Fruit fly (Drosophila melanogaster) whole organism, embryonic: ENCODE data around the gene ninaC.

ENCODE experiments used
- Atf6 ChIP-seq: fragments of 200-800 bp; sonication (Bioruptor generic); IDR thresholded peaks from 2 replicates; pipeline ENCODE4 v1.3.6; 2022; ENCODE audit warnings: missing biosample characterization, missing genetic modification characterization
- B-H2 ChIP-seq: fragments of 200-800 bp; sonication (Bioruptor generic); optimal IDR thresholded peaks from 2 replicates; lab custom pipeline; 2018; ENCODE audit warnings: missing biosample characterization, mild to moderate bottlenecking, missing genetic modification characterization
- Blimp-1 ChIP-seq: fragments of 200-800 bp; sonication (Bioruptor generic); optimal IDR thresholded peaks from 3 replicates; lab custom pipeline; 2018; ENCODE audit warnings: missing biosample characterization, missing genetic modification characterization, mild to moderate bottlenecking, moderate library complexity, missing genetic modification reagents
- CG10321 ChIP-seq: fragments of 200-800 bp; sonication (Bioruptor generic); IDR thresholded peaks from 2 replicates; pipeline ENCODE4 v1.3.6; 2022; ENCODE audit warnings: missing biosample characterization, missing genetic modification characterization
- CG11085 ChIP-seq: fragments of 200-800 bp; sonication (Bioruptor generic); IDR thresholded peaks from 2 replicates; pipeline ENCODE4 v1.3.6; 2022; ENCODE audit warnings: missing biosample characterization, missing genetic modification characterization
- CG11398 ChIP-seq: fragments of 200-800 bp; sonication (Bioruptor generic); optimal IDR thresholded peaks from 2 replicates; lab custom pipeline; 2016; ENCODE audit warnings: missing biosample characterization, missing genetic modification characterization
- CG12071 ChIP-seq: fragments of 200-800 bp; sonication (Bioruptor generic); optimal IDR thresholded peaks from 3 replicates; lab custom pipeline; 2018; ENCODE audit warnings: missing biosample characterization, mild to moderate bottlenecking, missing genetic modification characterization
- CG12155 ChIP-seq: fragments of 200-800 bp; sonication (Bioruptor generic); optimal IDR thresholded peaks from 3 replicates; lab custom pipeline; 2016; ENCODE audit warnings: missing biosample characterization, missing genetic modification characterization
- CG12299 ChIP-seq: fragments of 200-800 bp; sonication (Bioruptor generic); optimal IDR thresholded peaks from 2 replicates; lab custom pipeline; 2018; ENCODE audit warnings: missing biosample characterization, mild to moderate bottlenecking, missing genetic modification characterization
- CG12391 ChIP-seq: fragments of 200-800 bp; sonication (Bioruptor generic); optimal IDR thresholded peaks from 3 replicates; lab custom pipeline; 2018; ENCODE audit warnings: missing biosample characterization, mild to moderate bottlenecking, missing genetic modification characterization, moderate library complexity
- CG13894 ChIP-seq: fragments of 200-800 bp; sonication (Bioruptor generic); optimal IDR thresholded peaks from 3 replicates; lab custom pipeline; 2018; ENCODE audit warnings: missing biosample characterization, mild to moderate bottlenecking, missing genetic modification characterization, moderate library complexity
- CG1603 ChIP-seq: fragments of 200-800 bp; sonication (Bioruptor generic); optimal IDR thresholded peaks from 2 replicates; lab custom pipeline; 2019; ENCODE audit warnings: missing biosample characterization, mild to moderate bottlenecking, missing genetic modification characterization, moderate library complexity
- CG17568 ChIP-seq: fragments of 200-800 bp; sonication (Bioruptor generic); optimal IDR thresholded peaks from 2 replicates; lab custom pipeline; 2018; ENCODE audit warnings: missing biosample characterization, mild to moderate bottlenecking, missing genetic modification characterization, moderate library complexity
- CG1792 ChIP-seq: fragments of 200-800 bp; sonication (Bioruptor generic); optimal IDR thresholded peaks from 2 replicates; lab custom pipeline; 2016; ENCODE audit warnings: missing biosample characterization, missing genetic modification characterization
- CG18599 ChIP-seq: fragments of 200-800 bp; sonication (Bioruptor generic); optimal IDR thresholded peaks from 3 replicates; lab custom pipeline; 2017; ENCODE audit warnings: missing biosample characterization, missing genetic modification characterization, mild to moderate bottlenecking, moderate library complexity, missing genetic modification reagents
- CG2202 ChIP-seq: fragments of 200-800 bp; sonication (Bioruptor generic); optimal IDR thresholded peaks from 2 replicates; lab custom pipeline; 2018; ENCODE audit warnings: missing biosample characterization, mild to moderate bottlenecking, missing genetic modification characterization
- CG3163 ChIP-seq: fragments of 200-800 bp; sonication (Bioruptor generic); optimal IDR thresholded peaks from 3 replicates; lab custom pipeline; 2016; ENCODE audit warnings: missing biosample characterization, missing genetic modification characterization
- CG4360 ChIP-seq: fragments of 200-800 bp; sonication (Bioruptor generic); IDR thresholded peaks from 2 replicates; pipeline ENCODE4 v1.3.6; 2022; ENCODE audit warnings: missing biosample characterization, missing genetic modification characterization
- CG4404 ChIP-seq: fragments of 200-800 bp; sonication (Bioruptor generic); IDR thresholded peaks from 2 replicates; pipeline ENCODE4 v1.3.6; 2022; ENCODE audit warnings: missing biosample characterization, missing genetic modification characterization
- CG4424 ChIP-seq: fragments of 200-800 bp; sonication (Bioruptor generic); optimal IDR thresholded peaks from 3 replicates; lab custom pipeline; 2016; ENCODE audit warnings: missing biosample characterization, missing genetic modification characterization
- CG4617 ChIP-seq: fragments of 200-800 bp; sonication (Bioruptor generic); optimal IDR thresholded peaks from 3 replicates; lab custom pipeline; 2016; ENCODE audit warnings: missing biosample characterization, missing genetic modification characterization, borderline replicate concordance
- CG6175 ChIP-seq: fragments of 200-800 bp; sonication (Bioruptor generic); IDR thresholded peaks from 3 replicates; pipeline ENCODE4 v1.3.6; 2022; ENCODE audit warnings: missing biosample characterization, missing genetic modification characterization
- CG7357 ChIP-seq: fragments of 200-800 bp; sonication (Bioruptor generic); IDR thresholded peaks from 3 replicates; pipeline ENCODE4 v1.3.6; 2022; ENCODE audit warnings: missing biosample characterization, missing genetic modification characterization
- CG7987 ChIP-seq: fragments of 200-800 bp; sonication (Bioruptor generic); optimal IDR thresholded peaks from 2 replicates; lab custom pipeline; 2018; ENCODE audit warnings: missing biosample characterization, mild to moderate bottlenecking, missing genetic modification characterization, moderate library complexity
- CG8478 ChIP-seq: fragments of >200 bp; optimal IDR thresholded peaks from 2 replicates; lab custom pipeline; 2018
- CG9215 ChIP-seq: fragments of 200-800 bp; sonication (Bioruptor generic); IDR thresholded peaks from 2 replicates; pipeline ENCODE4 v1.3.6; 2022; ENCODE audit warnings: missing biosample characterization, missing genetic modification characterization
- Gsc ChIP-seq: fragments of 200-800 bp; sonication (Bioruptor generic); IDR thresholded peaks from 2 replicates; pipeline ENCODE4 v1.3.6; 2022; ENCODE audit warnings: missing biosample characterization, missing genetic modification characterization
- H2.0 ChIP-seq: fragments of 200-800 bp; sonication (Bioruptor generic); IDR thresholded peaks from 2 replicates; pipeline ENCODE4 v1.3.6; 2022; ENCODE audit warnings: missing biosample characterization, missing genetic modification characterization
- Hand ChIP-seq: fragments of 200-800 bp; sonication (Bioruptor generic); optimal IDR thresholded peaks from 2 replicates; lab custom pipeline; 2017; ENCODE audit warnings: mild to moderate bottlenecking, missing biosample characterization, missing genetic modification reagents, missing genetic modification characterization
- Rx ChIP-seq: fragments of 200-800 bp; sonication (Bioruptor generic); IDR thresholded peaks from 2 replicates; pipeline ENCODE4 v1.3.6; 2022; ENCODE audit warnings: missing biosample characterization, missing genetic modification characterization
- Stat92E ChIP-seq, 3 experiments: fragments of >200 bp in 2 of 3; fragments of 200-800 bp in 1 of 3; sonication (Bioruptor generic) in 1 of 3; optimal IDR thresholded peaks; 2 replicates each; lab custom pipeline; 2017 to 2019; ENCODE audit warnings: missing biosample characterization in 3 of 3, missing genetic modification characterization in 3 of 3, mild to moderate bottlenecking in 1 of 3, moderate library complexity in 1 of 3
- bbx ChIP-seq: fragments of 200-800 bp; sonication (Bioruptor generic); IDR thresholded peaks from 2 replicates; pipeline ENCODE4 v1.3.6; 2022; ENCODE audit warnings: missing biosample characterization, missing genetic modification characterization; ENCODE audit not compliant: partially characterized antibody
- chm ChIP-seq: fragments of 200-800 bp; sonication (Bioruptor generic); IDR thresholded peaks from 2 replicates; pipeline ENCODE4 v1.3.6; 2022; ENCODE audit warnings: missing biosample characterization, missing genetic modification characterization
- danr ChIP-seq: fragments of 200-800 bp; sonication (Bioruptor generic); IDR thresholded peaks from 2 replicates; pipeline ENCODE4 v1.3.6; 2022; ENCODE audit warnings: missing biosample characterization, missing genetic modification characterization
- gt ChIP-seq: fragments of 200-800 bp; sonication (Bioruptor generic); IDR thresholded peaks from 2 replicates; pipeline ENCODE4 v1.3.6; 2022; ENCODE audit warnings: missing biosample characterization, missing genetic modification characterization
- hbn ChIP-seq: fragments of 200-800 bp; sonication (Bioruptor generic); IDR thresholded peaks from 2 replicates; pipeline ENCODE4 v1.3.6; 2022; ENCODE audit warnings: missing biosample characterization, missing genetic modification characterization; ENCODE audit not compliant: partially characterized antibody
- ind ChIP-seq: fragments of 200-800 bp; sonication (Bioruptor generic); optimal IDR thresholded peaks from 3 replicates; lab custom pipeline; 2016; ENCODE audit warnings: missing biosample characterization, missing genetic modification characterization
- lmd ChIP-seq: fragments of 200-800 bp; sonication (Bioruptor generic); IDR thresholded peaks from 2 replicates; pipeline ENCODE4 v1.3.6; 2022; ENCODE audit warnings: missing biosample characterization, missing genetic modification characterization
- odd ChIP-seq: fragments of 200-800 bp; sonication (Bioruptor generic); optimal IDR thresholded peaks from 2 replicates; lab custom pipeline; 2017; ENCODE audit warnings: missing biosample characterization, mild to moderate bottlenecking, missing genetic modification characterization
- onecut ChIP-seq: fragments of 200-800 bp; sonication (Bioruptor generic); IDR thresholded peaks from 2 replicates; pipeline ENCODE4 v1.3.6; 2022; ENCODE audit warnings: missing biosample characterization, missing genetic modification characterization
- pita ChIP-seq: fragments of 200-800 bp; sonication (Bioruptor generic); optimal IDR thresholded peaks from 2 replicates; lab custom pipeline; 2017; ENCODE audit warnings: missing biosample characterization, mild to moderate bottlenecking, missing genetic modification characterization
- pnt ChIP-seq: fragments of 200-800 bp; sonication (Bioruptor generic); optimal IDR thresholded peaks from 3 replicates; lab custom pipeline; 2016; ENCODE audit warnings: missing biosample characterization, missing genetic modification characterization
- rib ChIP-seq: fragments of 200-800 bp; sonication (Bioruptor generic); IDR thresholded peaks from 2 replicates; pipeline ENCODE4 v1.3.6; 2022; ENCODE audit warnings: missing biosample characterization, missing genetic modification characterization
- row ChIP-seq: fragments of 200-800 bp; sonication (Bioruptor generic); IDR thresholded peaks from 3 replicates; pipeline ENCODE4 v1.3.6; 2022; ENCODE audit warnings: missing biosample characterization, missing genetic modification characterization
- salm ChIP-seq: fragments of 200-800 bp; sonication (Bioruptor generic); optimal IDR thresholded peaks from 2 replicates; lab custom pipeline; 2018; ENCODE audit warnings: missing biosample characterization, mild to moderate bottlenecking, missing genetic modification characterization
- slbo ChIP-seq: fragments of 200-800 bp; sonication (Bioruptor generic); IDR thresholded peaks from 2 replicates; pipeline ENCODE4 v1.3.6; 2022; ENCODE audit warnings: missing biosample characterization, missing genetic modification characterization
- tup ChIP-seq: fragments of 200-800 bp; sonication (Bioruptor generic); optimal IDR thresholded peaks from 2 replicates; lab custom pipeline; 2016; ENCODE audit warnings: missing biosample characterization, mild to moderate bottlenecking, missing genetic modification characterization, moderate library complexity
- vvl ChIP-seq: fragments of 200-800 bp; sonication (Bioruptor generic); IDR thresholded peaks from 2 replicates; pipeline ENCODE4 v1.3.6; 2022; ENCODE audit warnings: missing biosample characterization, missing genetic modification characterization
- zf30C ChIP-seq: fragments of 200-800 bp; sonication (Bioruptor generic); optimal IDR thresholded peaks from 3 replicates; lab custom pipeline; 2018; ENCODE audit warnings: missing biosample characterization, mild to moderate bottlenecking, missing genetic modification characterization

ninaC gene

dm6 chr2L:7420305-7421287, 43.1 kb downstream of the ninaC start (continued):
- TF ChIP-seq CG1603 (tag; lab: Kevin White, UChicago) = peak; percentile 55
- TF ChIP-seq gt (GFP tag; lab: Robert Waterston, UW) = no peak
- no peak for TF ChIP-seq zf30C (GFP tag; lab: Kevin White, UChicago)
- peak; percentile 13 for TF ChIP-seq CG11398 (GFP tag; lab: Kevin White, UChicago)
- TF ChIP-seq onecut (GFP tag; lab: Robert Waterston, UW) = peak; percentile 38
- TF ChIP-seq pnt (GFP tag; lab: Kevin White, UChicago) = peak; percentile 19
- peak; percentile 94 for TF ChIP-seq CG18599 (GFP tag; lab: Kevin White, UChicago)
- TF ChIP-seq CG2202 (tag; lab: Kevin White, UChicago) = no peak
- TF ChIP-seq Atf6 = peak; percentile 61
- peak; percentile 65; the same call in 2 of the 3 replicates for TF ChIP-seq CG7357 (GFP tag; lab: Robert Waterston, UW)
- TF ChIP-seq CG4617 = peak; percentile 5
- peak; percentile 74 for TF ChIP-seq Hand
- TF ChIP-seq bbx (GFP tag; lab: Robert Waterston, UW) = no peak
- peak; percentile 72 for TF ChIP-seq CG1792 (GFP tag; lab: Kevin White, UChicago)
- peak; percentile 39 for TF ChIP-seq Blimp-1 (GFP tag; lab: Kevin White, UChicago)
- no peak for TF ChIP-seq B-H2 (GFP tag; lab: Kevin White, UChicago)
- peak; percentile 67 for TF ChIP-seq ind (GFP tag; lab: Kevin White, UChicago)
- no peak for TF ChIP-seq CG12071 (GFP tag; lab: Kevin White, UChicago)
- TF ChIP-seq chm = peak; percentile 81
- TF ChIP-seq CG4404 (GFP tag; lab: Robert Waterston, UW) = peak; percentile 58
- peak; percentile 65 for TF ChIP-seq CG12391
- peak; percentile 33; the same call in 1 of the 2 replicates for TF ChIP-seq Gsc
- no peak for TF ChIP-seq odd
- peak; percentile 71 for TF ChIP-seq CG9215 (GFP tag; lab: Robert Waterston, UW)
- no peak for TF ChIP-seq CG12299
- peak; percentile 79 for TF ChIP-seq rib (GFP tag; lab: Robert Waterston, UW)
- peak; percentile 79 for TF ChIP-seq CG4360 (GFP tag; lab: Robert Waterston, UW)
- TF ChIP-seq CG8478 (lab: Kevin White, UChicago) = no peak
- TF ChIP-seq CG13894 = peak; percentile 81
- TF ChIP-seq lmd = peak; percentile 75
- no peak for TF ChIP-seq salm (tag; lab: Kevin White, UChicago)
- no peak for TF ChIP-seq pita
- peak; percentile 59 for TF ChIP-seq Rx
- TF ChIP-seq danr (GFP tag; lab: Robert Waterston, UW) = peak; percentile 37; the same call in 1 of the 2 replicates
- TF ChIP-seq CG7987 (GFP tag; lab: Kevin White, UChicago) = no peak
- TF ChIP-seq slbo (GFP tag; lab: Robert Waterston, UW) = peak; percentile 92
- peak; percentile 69 for TF ChIP-seq vvl (GFP tag; lab: Robert Waterston, UW)
- TF ChIP-seq CG17568 (GFP tag; lab: Kevin White, UChicago) = no peak
- TF ChIP-seq CG3163 (GFP tag; lab: Kevin White, UChicago) = peak; percentile 43
- TF ChIP-seq CG12155 (GFP tag; lab: Kevin White, UChicago) = peak; percentile 40
- peak; percentile 48; the same call in 1 of the 2 replicates for TF ChIP-seq CG11085 (GFP tag; lab: Robert Waterston, UW)
- TF ChIP-seq row (GFP tag; lab: Robert Waterston, UW) = peak; percentile 85
- no peak for TF ChIP-seq CG10321
- no peak for TF ChIP-seq Stat92E (GFP tag; optimal IDR thresholded peaks at IDR 0.05; lab: Kevin White, UChicago)
- peak; percentile 61 for TF ChIP-seq H2.0 (GFP tag; lab: Robert Waterston, UW)
- TF ChIP-seq CG6175 (GFP tag; lab: Robert Waterston, UW) = no peak
- TF ChIP-seq hbn (GFP tag; lab: Robert Waterston, UW) = no peak
- TF ChIP-seq tup (GFP tag; lab: Kevin White, UChicago) = peak; percentile 37
- no peak for TF ChIP-seq CG4424 (GFP tag; lab: Kevin White, UChicago)
